Worm (Caenorhabditis elegans): Measurements from ENCODE around the gene C05D11.8.
A peak's percentile ranks its signal among the peaks of the same experiment; 100 is the strongest.

The C05D11.8 gene

ce11 chrIII:6436308-6436707, 9.2 kb upstream of the C05D11.8 start, which contains the start of gene C05D11.1:
Gene C05D11.1, plus strand, starts transcription at chrIII:6436608.
- TF ChIP-seq Y48G9A.11 (GFP tag; IDR thresholded peaks at IDR 0.05) = no peak
- TF ChIP-seq ZK546.5 (tag; optimal IDR thresholded peaks at IDR 0.05) = no peak
- no peak for TF ChIP-seq F10B5.3 (tag; optimal IDR thresholded peaks at IDR 0.05)
- no peak for TF ChIP-seq zag-1 (tag; optimal IDR thresholded peaks at IDR 0.05)
- TF ChIP-seq skn-1 (tag; optimal IDR thresholded peaks at IDR 0.05) = no peak
- no peak for TF ChIP-seq nhr-48 (tag; optimal IDR thresholded peaks at IDR 0.05)
- no peak for TF ChIP-seq fkh-10 (GFP tag; optimal IDR thresholded peaks at IDR 0.05)
- TF ChIP-seq ceh-20 (GFP tag; IDR thresholded peaks at IDR 0.05) = no peak
- TF ChIP-seq unc-62 (GFP tag; optimal IDR thresholded peaks at IDR 0.05 in 1 of 2) = no peak
- no peak for TF ChIP-seq unc-62 (tag; optimal IDR thresholded peaks at IDR 0.05)
- no peak for TF ChIP-seq madf-9 (GFP tag; conservative IDR thresholded peaks at IDR 0.05)
- no peak for TF ChIP-seq dmd-9 (GFP tag; IDR thresholded peaks at IDR 0.05)
- TF ChIP-seq Y5F2A.4 (GFP tag; optimal IDR thresholded peaks at IDR 0.05) = no peak
- no peak for TF ChIP-seq Y105C5A.15 (GFP tag; IDR thresholded peaks at IDR 0.05)
- TF ChIP-seq unc-130 (GFP tag; optimal IDR thresholded peaks at IDR 0.05) = no peak
- no peak for TF ChIP-seq egl-27 (tag; optimal IDR thresholded peaks at IDR 0.05)
- TF ChIP-seq daf-8 (GFP tag; IDR thresholded peaks at IDR 0.05) = no peak
- no peak for TF ChIP-seq zip-11 (GFP tag; IDR thresholded peaks at IDR 0.05)
- no peak for TF ChIP-seq mxl-2 (GFP tag; conservative IDR thresholded peaks at IDR 0.05)
- TF ChIP-seq set-16 (GFP tag; IDR thresholded peaks at IDR 0.05) = no peak

- TF ChIP-seq spr-3 (GFP tag; optimal IDR thresholded peaks at IDR 0.05) (no peak), madf-5 (GFP tag; IDR thresholded peaks at IDR 0.05) (no peak), daf-19 (GFP tag; conservative IDR thresholded peaks at IDR 0.05) (no peak), nhr-111 (GFP tag; optimal IDR thresholded peaks at IDR 0.05) (no peak), ces-1 (GFP tag; optimal IDR thresholded peaks at IDR 0.05) (no peak), ceh-44 (GFP tag; IDR thresholded peaks at IDR 0.05) (no peak), ceh-82 (tag; optimal IDR thresholded peaks at IDR 0.05) (no peak), mdt-29 (GFP tag; IDR thresholded peaks at IDR 0.05) (no peak), snpc-1.2 (GFP tag; IDR thresholded peaks at IDR 0.05) (no peak), Y48G9A.11 (GFP tag; IDR thresholded peaks at IDR 0.05) (0 out of 2 replicates have a peak, but pooled peaks have one; percentile 17), daf-16 (GFP tag; optimal IDR thresholded peaks at IDR 0.05) (no peak), daf-16 (tag; optimal IDR thresholded peaks at IDR 0.05) (no peak), php-3 (GFP tag; IDR thresholded peaks at IDR 0.05) (no peak), lin-38 (GFP tag; IDR thresholded peaks at IDR 0.05) (0 out of 2 replicates have a peak, but pooled peaks have one; percentile 31), ZK337.2 (GFP tag; IDR thresholded peaks at IDR 0.05) (no peak), dmd-8 (GFP tag; IDR thresholded peaks at IDR 0.05) (no peak), mep-1 (tag; optimal IDR thresholded peaks at IDR 0.05) (no peak), D1046.2 (GFP tag; IDR thresholded peaks at IDR 0.05) (no peak), duxl-1 (tag; optimal IDR thresholded peaks at IDR 0.05; ENCODE audit: poor library complexity) (no peak), aha-1 (tag) (peak; percentile 3), lsy-2 (tag; optimal IDR thresholded peaks at IDR 0.05) (no peak), ama-1 (optimal IDR thresholded peaks at IDR 0.05) (peak; percentile 17), F37D6.2 (tag; optimal IDR thresholded peaks at IDR 0.05) (no peak), sdz-12 (GFP tag; optimal IDR thresholded peaks at IDR 0.05) (no peak), arid-1 (GFP tag; conservative IDR thresholded peaks at IDR 0.05) (no peak), Y105C5A.15 (GFP tag; IDR thresholded peaks at IDR 0.05) (no peak), hif-1 (tag; optimal IDR thresholded peaks at IDR 0.05) (no peak), nhr-6 (tag; optimal IDR thresholded peaks at IDR 0.05) (no peak)
These were observed 5.8 kb upstream of the C05D11.8 start, which contains the start of gene vps-16 for ce11 chrIII:6432939-6433338. Gene vps-16, plus strand, starts transcription at chrIII:6433239.

All from whole organism, L4 larva.